Worm (Caenorhabditis elegans): Measurements from ENCODE around the gene smc-3.
A peak's percentile ranks its signal among the peaks of the same experiment; 100 is the strongest.

Gene smc-3

ce11 chrIII:11251718-11252441, 38.8 kb upstream of the smc-3 start, which contains the start of gene Y47D3A.32 (continued):
- TF ChIP-seq ztf-25 (GFP tag; IDR thresholded peaks at IDR 0.05) (peak; percentile 59; the same call in 1 of the 2 replicates), madf-6 (GFP tag; IDR thresholded peaks at IDR 0.05) (no peak), lsl-1 (GFP tag; optimal IDR thresholded peaks at IDR 0.05) (no peak), nfyb-1 (GFP tag; IDR thresholded peaks at IDR 0.05) (peak; percentile 78), let-607 (tag; optimal IDR thresholded peaks at IDR 0.05) (no peak), bed-2 (GFP tag; IDR thresholded peaks at IDR 0.05) (no peak), B0336.3 (GFP tag; IDR thresholded peaks at IDR 0.05) (peak; percentile 59), dpff-1 (tag; optimal IDR thresholded peaks at IDR 0.05) (peak; percentile 65), egl-18 (GFP tag; IDR thresholded peaks at IDR 0.05) (no peak), Y95B8A.8 (GFP tag; IDR thresholded peaks at IDR 0.05) (peak; percentile 53; the same call in 1 of the 2 replicates), Y56A3A.18 (GFP tag; IDR thresholded peaks at IDR 0.05) (peak; percentile 76), bed-1 (GFP tag; IDR thresholded peaks at IDR 0.05) (no peak), tbx-9 (tag; optimal IDR thresholded peaks at IDR 0.05; ENCODE audit: borderline replicate concordance) (no peak)

ce11 chrIII:11255072-11255471, 35.6 kb upstream of the smc-3 start:
- TF ChIP-seq sptf-2 (GFP tag; optimal IDR thresholded peaks at IDR 0.05) (no peak), C06A6.2 (GFP tag; conservative IDR thresholded peaks at IDR 0.05) (0 out of 2 replicates have a peak, but pooled peaks have one; percentile 15), B0261.1 (tag; optimal IDR thresholded peaks at IDR 0.05) (no peak), mes-4 (tag; optimal IDR thresholded peaks at IDR 0.05) (no peak), lin-40 (tag; optimal IDR thresholded peaks at IDR 0.05) (peak; percentile 45)

- TF ChIP-seq lin-40 (tag; optimal IDR thresholded peaks at IDR 0.05), result peak; percentile 53
- TF ChIP-seq ceh-40 (GFP tag; IDR thresholded peaks at IDR 0.05), result no peak
These were observed 28.6 kb upstream of the smc-3 start for ce11 chrIII:11262089-11262488.

- TF ChIP-seq hmg-1.2 (GFP tag; IDR thresholded peaks at IDR 0.05) (0 out of 2 replicates have a peak, but pooled peaks have one; percentile 7), cebp-2 (GFP tag; IDR thresholded peaks at IDR 0.05) (no peak), nhr-80 (tag; optimal IDR thresholded peaks at IDR 0.05) (peak; percentile 82), nhr-179 (tag; optimal IDR thresholded peaks at IDR 0.05) (no peak), B0336.3 (GFP tag; IDR thresholded peaks at IDR 0.05) (peak; percentile 56; the same call in 1 of the 2 replicates), dox-1 (GFP tag; IDR thresholded peaks at IDR 0.05) (0 out of 2 replicates have a peak, but pooled peaks have one; percentile 26), tbx-9 (tag; optimal IDR thresholded peaks at IDR 0.05; ENCODE audit: borderline replicate concordance) (no peak)
These were observed 23.3 kb upstream of the smc-3 start for ce11 chrIII:11267372-11267771.

ce11 chrIII:11268532-11268931, 22.2 kb upstream of the smc-3 start:
- TF ChIP-seq sea-2 (GFP tag; IDR thresholded peaks at IDR 0.05) (no peak), B0019.2 (GFP tag; conservative IDR thresholded peaks at IDR 0.05) (no peak), lin-35 (GFP tag; optimal IDR thresholded peaks at IDR 0.05) (no peak), F10E7.11 (tag; optimal IDR thresholded peaks at IDR 0.05) (no peak), nhr-80 (tag; optimal IDR thresholded peaks at IDR 0.05) (peak; percentile 80)

- TF ChIP-seq D2030.7 (GFP tag; IDR thresholded peaks at IDR 0.05), result no peak
- peak; percentile 27 for TF ChIP-seq nhr-80 (tag; optimal IDR thresholded peaks at IDR 0.05)
- TF ChIP-seq C17E4.6 (GFP tag; IDR thresholded peaks at IDR 0.05), result no peak
These were observed 21.5 kb upstream of the smc-3 start for ce11 chrIII:11269206-11269605.
